Worm (Caenorhabditis elegans): ENCODE results near the gene Y54G2A.57.

Gene Y54G2A.57

ce11 chrIV:3012374-3013142, 42.8 kb downstream of the Y54G2A.57 start, which contains the start of the genes Y54G2A.28 and vrp-1 (continued):
- TF ChIP-seq madf-5 (GFP tag; IDR thresholded peaks at IDR 0.05), result no peak
- peak; percentile 92 for TF ChIP-seq hlh-11 (tag; optimal IDR thresholded peaks at IDR 0.05)
- peak; percentile 68 for TF ChIP-seq lin-1 (GFP tag; IDR thresholded peaks at IDR 0.05)
- no peak for TF ChIP-seq nhr-76 (tag; optimal IDR thresholded peaks at IDR 0.05)
- no peak for TF ChIP-seq F26F4.8 (GFP tag; conservative IDR thresholded peaks at IDR 0.05)

ce11 chrIV:3014610-3015009, 44.9 kb downstream of the Y54G2A.57 start:
- peak; percentile 36 for TF ChIP-seq hlh-30 (tag; optimal IDR thresholded peaks at IDR 0.05; ENCODE audit: insufficient read depth)
- no peak for TF ChIP-seq lin-29 (GFP tag; IDR thresholded peaks at IDR 0.05)
- TF ChIP-seq hmg-1.1 (GFP tag; IDR thresholded peaks at IDR 0.05), result no peak
- TF ChIP-seq unc-62 (GFP tag; optimal IDR thresholded peaks at IDR 0.05 in 1 of 2), result peak in 1 of 2 experiments; percentile 85
- no peak for TF ChIP-seq unc-62 (tag; optimal IDR thresholded peaks at IDR 0.05)
- TF ChIP-seq tra-1 (GFP tag; IDR thresholded peaks at IDR 0.05), result 0 out of 2 replicates have a peak, but pooled peaks have one; percentile 16
- peak; percentile 26 for TF ChIP-seq nhr-28 (tag; optimal IDR thresholded peaks at IDR 0.05)
- 0 out of 2 replicates have a peak, but pooled peaks have one; percentile 29 for TF ChIP-seq dmd-9 (GFP tag; IDR thresholded peaks at IDR 0.05)
- peak; percentile 81 for TF ChIP-seq aha-1 (tag)
- no peak for TF ChIP-seq madf-5 (GFP tag; IDR thresholded peaks at IDR 0.05)

- peak in 1 of 2 experiments; percentile 91 for TF ChIP-seq unc-62 (GFP tag; optimal IDR thresholded peaks at IDR 0.05 in 1 of 2)
- no peak for TF ChIP-seq unc-62 (tag; optimal IDR thresholded peaks at IDR 0.05)
- no peak for TF ChIP-seq ceh-82 (tag; optimal IDR thresholded peaks at IDR 0.05)
Measured at ce11 chrIV:3016202-3016601, 46.5 kb downstream of the Y54G2A.57 start.

ce11 chrIV:3018588-3018987, 48.8 kb downstream of the Y54G2A.57 start:
- TF ChIP-seq lsy-2 (tag; optimal IDR thresholded peaks at IDR 0.05), result peak in 1 of 2 experiments; percentile 38
- TF ChIP-seq mdl-1 (tag; optimal IDR thresholded peaks at IDR 0.05), result no peak

ce11 chrIV:3019438-3019837, 49.7 kb downstream of the Y54G2A.57 start, which contains the start of gene lin-22:
lin-22 (plus strand) TSS chrIV:3019738.
- TF ChIP-seq hlh-30 (tag; optimal IDR thresholded peaks at IDR 0.05; ENCODE audit: insufficient read depth) (no peak), F49E8.2 (tag; optimal IDR thresholded peaks at IDR 0.05; ENCODE audit: borderline replicate concordance) (no peak), ztf-7 (tag; optimal IDR thresholded peaks at IDR 0.05) (no peak), cey-2 (tag; optimal IDR thresholded peaks at IDR 0.05; ENCODE audit: borderline replicate concordance, insufficient read depth) (no peak), nhr-48 (tag; optimal IDR thresholded peaks at IDR 0.05) (no peak), skn-1 (tag; optimal IDR thresholded peaks at IDR 0.05) (no peak)
